Worm (Caenorhabditis elegans) whole organism, young adult: ENCODE measurements around the gene sbsp-1.

ENCODE experiments used
- F52B5.7 ChIP-seq: sonication (generic microtip); optimal IDR thresholded peaks from 2 replicates; lab custom pipeline; 2016; ENCODE audit warnings: mild to moderate bottlenecking, missing genetic modification characterization, missing compliant biosample characterization
- T26A5.8 ChIP-seq: sonication (generic microtip); optimal IDR thresholded peaks from 2 replicates; lab custom pipeline; 2016; ENCODE audit warnings: missing genetic modification characterization, missing compliant biosample characterization
- nhr-80 ChIP-seq: sonication (generic microtip); optimal IDR thresholded peaks from 2 replicates; lab custom pipeline; 2016; ENCODE audit warnings: missing genetic modification characterization, missing compliant biosample characterization
- pha-4 ChIP-seq: fragments of 150-350 bp; sonication (generic microtip); optimal IDR thresholded peaks from 2 replicates; lab custom pipeline; 2014; ENCODE audit warnings: missing biosample characterization, missing genetic modification reagents, missing genetic modification characterization
- snpc-4 ChIP-seq, 5 experiments: fragments of 150-350 bp in 1 of 5; sonication (generic microtip) in 4 of 5; optimal IDR thresholded peaks; 2 replicates each; lab custom pipeline; 2014 to 2018; ENCODE audit warnings: missing genetic modification characterization in 5 of 5, missing biosample characterization in 3 of 5, antibody characterized with exemption in 2 of 5, mild to moderate bottlenecking in 2 of 5, missing compliant biosample characterization in 2 of 5, missing genotype in 2 of 5, moderate library complexity in 2 of 5, missing genetic modification reagents in 1 of 5
- ztf-28 ChIP-seq: fragments of 200-800 bp; sonication (Bioruptor generic); IDR thresholded peaks from 2 replicates; pipeline ENCODE4 v1.3.6; 2022; ENCODE audit warnings: missing genetic modification reagents, missing genetic modification characterization, missing compliant biosample characterization

ce11 chrIII:10791233-10791632, 41.5 kb upstream of the sbsp-1 start:
- TF ChIP-seq F52B5.7 (tag; lab: Kevin White, UChicago) (no peak), ztf-28 (GFP tag; lab: Robert Waterston, UW) (no peak), nhr-80 (tag; lab: Kevin White, UChicago) (no peak), pha-4 (tag; lab: Kevin White, UChicago) (no peak), snpc-4 (GFP tag; optimal IDR thresholded peaks at IDR 0.05; lab: Kevin White, UChicago) (no peak), snpc-4 (tag; optimal IDR thresholded peaks at IDR 0.05; lab: Kevin White, UChicago) (no peak), T26A5.8 (no peak)
